Fruit fly (Drosophila melanogaster) whole organism, embryonic: ENCODE results near the gene HHEX.

Experiments
- B-H2 ChIP-seq: fragments of 200-800 bp; sonication (Bioruptor generic); optimal IDR thresholded peaks from 2 replicates; lab custom pipeline; 2018; ENCODE audit warnings: missing biosample characterization, mild to moderate bottlenecking, missing genetic modification characterization
- CG10321 ChIP-seq: fragments of 200-800 bp; sonication (Bioruptor generic); IDR thresholded peaks from 2 replicates; pipeline ENCODE4 v1.3.6; 2022; ENCODE audit warnings: missing biosample characterization, missing genetic modification characterization
- CG11247 ChIP-seq: fragments of 200-800 bp; sonication (Bioruptor generic); IDR thresholded peaks from 2 replicates; pipeline ENCODE4 v1.3.6; 2022; ENCODE audit warnings: missing biosample characterization, missing genetic modification characterization
- CG12659 ChIP-seq: fragments of 200-800 bp; sonication (Bioruptor generic); optimal IDR thresholded peaks from 3 replicates; lab custom pipeline; 2017; ENCODE audit warnings: mild to moderate bottlenecking, missing biosample characterization, missing genetic modification reagents, missing genetic modification characterization
- CG13424 ChIP-seq: fragments of 200-800 bp; sonication (Bioruptor generic); optimal IDR thresholded peaks from 2 replicates; lab custom pipeline; 2019; ENCODE audit warnings: missing biosample characterization, mild to moderate bottlenecking, missing genetic modification characterization, moderate library complexity
- CG15696 ChIP-seq: fragments of 200-800 bp; sonication (Bioruptor generic); optimal IDR thresholded peaks from 2 replicates; lab custom pipeline; 2019; ENCODE audit warnings: missing biosample characterization, mild to moderate bottlenecking, missing genetic modification characterization, moderate library complexity
- CG2199 ChIP-seq: fragments of 200-800 bp; sonication (Bioruptor generic); IDR thresholded peaks from 3 replicates; pipeline ENCODE4 v1.3.6; 2022; ENCODE audit warnings: missing biosample characterization, missing genetic modification characterization
- CG2889 ChIP-seq: fragments of 200-800 bp; sonication (Bioruptor generic); IDR thresholded peaks from 3 replicates; pipeline ENCODE4 v1.3.6; 2022; ENCODE audit warnings: missing biosample characterization, missing genetic modification characterization
- CG3065 ChIP-seq: fragments of 200-800 bp; sonication (Bioruptor generic); optimal IDR thresholded peaks from 2 replicates; lab custom pipeline; 2016; ENCODE audit warnings: missing biosample characterization, missing genetic modification characterization
- CG32532 ChIP-seq: fragments of 200-800 bp; sonication (Bioruptor generic); IDR thresholded peaks from 2 replicates; pipeline ENCODE4 v1.3.6; 2022; ENCODE audit warnings: missing biosample characterization, missing genetic modification characterization
- CG3281 ChIP-seq: fragments of 200-800 bp; sonication (Bioruptor generic); optimal IDR thresholded peaks from 3 replicates; lab custom pipeline; 2017; ENCODE audit warnings: missing biosample characterization, mild to moderate bottlenecking, missing genetic modification characterization
- CG4360 ChIP-seq: fragments of 200-800 bp; sonication (Bioruptor generic); IDR thresholded peaks from 2 replicates; pipeline ENCODE4 v1.3.6; 2022; ENCODE audit warnings: missing biosample characterization, missing genetic modification characterization
- CG4424 ChIP-seq: fragments of 200-800 bp; sonication (Bioruptor generic); optimal IDR thresholded peaks from 3 replicates; lab custom pipeline; 2016; ENCODE audit warnings: missing biosample characterization, missing genetic modification characterization
- CG5180 ChIP-seq: fragments of 200-800 bp; sonication (Bioruptor generic); optimal IDR thresholded peaks from 3 replicates; lab custom pipeline; 2017; ENCODE audit warnings: missing biosample characterization, missing genetic modification characterization, mild to moderate bottlenecking, moderate library complexity, missing genetic modification reagents
- CG6854 ChIP-seq: fragments of 200-800 bp; sonication (Bioruptor generic); optimal IDR thresholded peaks from 3 replicates; lab custom pipeline; 2017; ENCODE audit warnings: missing biosample characterization, mild to moderate bottlenecking, missing genetic modification characterization
- CG7987 ChIP-seq: fragments of 200-800 bp; sonication (Bioruptor generic); optimal IDR thresholded peaks from 2 replicates; lab custom pipeline; 2018; ENCODE audit warnings: missing biosample characterization, mild to moderate bottlenecking, missing genetic modification characterization, moderate library complexity
- D19B ChIP-seq: fragments of 200-800 bp; sonication (Bioruptor generic); optimal IDR thresholded peaks from 2 replicates; lab custom pipeline; 2017; ENCODE audit warnings: missing biosample characterization, mild to moderate bottlenecking, missing genetic modification characterization
- Dad ChIP-seq: fragments of 200-800 bp; sonication (Bioruptor generic); optimal IDR thresholded peaks from 3 replicates; lab custom pipeline; 2016; ENCODE audit warnings: missing biosample characterization, missing genetic modification characterization
- Dfd ChIP-seq, 2 experiments: fragments of >200 bp; optimal IDR thresholded peaks; 2 replicates each; lab custom pipeline; 2017; ENCODE audit warnings: missing biosample characterization in 2 of 2, missing genetic modification characterization in 2 of 2
- Dip3 ChIP-seq: fragments of 200-800 bp; sonication (Bioruptor generic); optimal IDR thresholded peaks from 3 replicates; lab custom pipeline; 2016; ENCODE audit warnings: missing biosample characterization, missing genetic modification characterization
- Doc3 ChIP-seq: fragments of 200-800 bp; sonication (Bioruptor generic); IDR thresholded peaks from 3 replicates; pipeline ENCODE4 v1.3.6; 2022; ENCODE audit warnings: missing biosample characterization, missing genetic modification characterization; ENCODE audit not compliant: partially characterized antibody
- Eip74EF ChIP-seq, 2 experiments: fragments of 200-800 bp in 1 of 2; fragments of >200 bp in 1 of 2; sonication (Bioruptor generic) in 1 of 2; optimal IDR thresholded peaks; 2 replicates each; lab custom pipeline; 2017 to 2019; ENCODE audit warnings: missing biosample characterization in 2 of 2, missing genetic modification characterization in 2 of 2, mild to moderate bottlenecking in 1 of 2, moderate library complexity in 1 of 2
- Fer3 ChIP-seq: fragments of 200-800 bp; sonication (Bioruptor generic); optimal IDR thresholded peaks from 2 replicates; lab custom pipeline; 2018; ENCODE audit warnings: missing biosample characterization, mild to moderate bottlenecking, missing genetic modification characterization, moderate library complexity
- H15 ChIP-seq: fragments of 200-800 bp; sonication (Bioruptor generic); IDR thresholded peaks from 3 replicates; pipeline ENCODE4 v1.3.6; 2022; ENCODE audit warnings: missing biosample characterization, missing genetic modification characterization
- Hey ChIP-seq: fragments of 200-800 bp; sonication (Bioruptor generic); optimal IDR thresholded peaks from 3 replicates; lab custom pipeline; 2018; ENCODE audit warnings: missing biosample characterization, mild to moderate bottlenecking, missing genetic modification characterization
- HmgD ChIP-seq: fragments of 200-800 bp; sonication (Bioruptor generic); optimal IDR thresholded peaks from 3 replicates; lab custom pipeline; 2016; ENCODE audit warnings: missing biosample characterization, missing genetic modification characterization
- NC2β ChIP-seq: fragments of 200-800 bp; sonication (Bioruptor generic); optimal IDR thresholded peaks from 2 replicates; lab custom pipeline; 2016; ENCODE audit warnings: missing biosample characterization, missing genetic modification characterization
- NK7.1 ChIP-seq: fragments of 200-800 bp; sonication (Bioruptor generic); optimal IDR thresholded peaks from 3 replicates; lab custom pipeline; 2016; ENCODE audit warnings: missing biosample characterization, missing genetic modification characterization
- NfI ChIP-seq: fragments of 200-800 bp; sonication (Bioruptor generic); optimal IDR thresholded peaks from 3 replicates; lab custom pipeline; 2018; ENCODE audit warnings: missing biosample characterization, mild to moderate bottlenecking, missing genetic modification characterization, moderate library complexity
- Ravus ChIP-seq: fragments of 200-800 bp; sonication (Bioruptor generic); IDR thresholded peaks from 2 replicates; pipeline ENCODE4 v1.3.6; 2022; ENCODE audit warnings: missing biosample characterization, missing genetic modification characterization
- YL-1 ChIP-seq: fragments of 200-800 bp; sonication (Bioruptor generic); optimal IDR thresholded peaks from 3 replicates; lab custom pipeline; 2017; ENCODE audit warnings: missing biosample characterization, mild to moderate bottlenecking, missing genetic modification characterization
- aop ChIP-seq: fragments of 200-800 bp; sonication (Bioruptor generic); IDR thresholded peaks from 2 replicates; pipeline ENCODE4 v1.3.6; 2022; ENCODE audit warnings: missing biosample characterization, missing genetic modification characterization
- ap ChIP-seq: fragments of 200-800 bp; sonication (Bioruptor generic); IDR thresholded peaks from 2 replicates; pipeline ENCODE4 v1.3.6; 2022; ENCODE audit warnings: missing biosample characterization, missing genetic modification characterization
- fd64A ChIP-seq: fragments of 200-800 bp; sonication (Bioruptor generic); optimal IDR thresholded peaks from 3 replicates; lab custom pipeline; 2018; ENCODE audit warnings: missing biosample characterization, mild to moderate bottlenecking, missing genetic modification characterization
- gcm ChIP-seq: fragments of 200-800 bp; sonication (Bioruptor generic); optimal IDR thresholded peaks from 2 replicates; lab custom pipeline; 2019; ENCODE audit warnings: missing biosample characterization, mild to moderate bottlenecking, missing genetic modification characterization, moderate library complexity
- ham ChIP-seq: fragments of 200-800 bp; sonication (Bioruptor generic); IDR thresholded peaks from 2 replicates; pipeline ENCODE4 v1.3.6; 2022; ENCODE audit warnings: missing biosample characterization, missing genetic modification characterization
- hbn ChIP-seq: fragments of 200-800 bp; sonication (Bioruptor generic); IDR thresholded peaks from 2 replicates; pipeline ENCODE4 v1.3.6; 2022; ENCODE audit warnings: missing biosample characterization, missing genetic modification characterization; ENCODE audit not compliant: partially characterized antibody
- ind ChIP-seq: fragments of 200-800 bp; sonication (Bioruptor generic); optimal IDR thresholded peaks from 3 replicates; lab custom pipeline; 2016; ENCODE audit warnings: missing biosample characterization, missing genetic modification characterization
- kni ChIP-seq: fragments of 200-800 bp; sonication (Bioruptor generic); optimal IDR thresholded peaks from 3 replicates; lab custom pipeline; 2017; ENCODE audit warnings: mild to moderate bottlenecking, missing biosample characterization, missing genetic modification reagents, missing genetic modification characterization
- lbe ChIP-seq: fragments of 200-800 bp; sonication (Bioruptor generic); optimal IDR thresholded peaks from 2 replicates; lab custom pipeline; 2016; ENCODE audit warnings: missing biosample characterization, mild to moderate bottlenecking, missing genetic modification characterization
- lola ChIP-seq, 3 experiments: fragments of >200 bp in 2 of 3; fragments of 200-800 bp in 1 of 3; sonication (Bioruptor generic) in 1 of 3; optimal IDR thresholded peaks; 2 replicates each; lab custom pipeline; 2017 to 2019; ENCODE audit warnings: missing biosample characterization in 3 of 3, missing genetic modification characterization in 3 of 3, mild to moderate bottlenecking in 1 of 3, moderate library complexity in 1 of 3
- lov ChIP-seq, 2 experiments: fragments of 200-800 bp in 1 of 2; fragments of >200 bp in 1 of 2; sonication (Bioruptor generic) in 1 of 2; IDR thresholded peaks in 1 of 2; optimal IDR thresholded peaks in 1 of 2; 2 replicates in 1 of 2; 3 replicates in 1 of 2; pipeline versions ENCODE4 v1.3.6 to Lab custom; 2017 to 2022; ENCODE audit warnings: missing biosample characterization in 1 of 2, missing genetic modification characterization in 1 of 2
- nau ChIP-seq: fragments of 200-800 bp; sonication (Bioruptor generic); optimal IDR thresholded peaks from 3 replicates; lab custom pipeline; 2017; ENCODE audit warnings: missing biosample characterization, mild to moderate bottlenecking, missing genetic modification characterization, missing genetic modification reagents
- pho ChIP-seq: fragments of 200-800 bp; sonication (Bioruptor generic); optimal IDR thresholded peaks from 2 replicates; lab custom pipeline; 2016; ENCODE audit warnings: missing biosample characterization, missing genetic modification characterization
- pzg ChIP-seq: fragments of 200-800 bp; sonication (Bioruptor generic); optimal IDR thresholded peaks from 3 replicates; lab custom pipeline; 2018; ENCODE audit warnings: missing biosample characterization, mild to moderate bottlenecking, missing genetic modification characterization, moderate library complexity
- shn ChIP-seq: fragments of 200-800 bp; sonication (Bioruptor generic); optimal IDR thresholded peaks from 3 replicates; lab custom pipeline; 2016; ENCODE audit warnings: missing biosample characterization, missing genetic modification characterization
- tgo ChIP-seq: fragments of 200-800 bp; sonication (Bioruptor generic); IDR thresholded peaks from 3 replicates; pipeline ENCODE4 v1.3.6; 2022; ENCODE audit warnings: missing biosample characterization, missing genetic modification characterization
- unc-4 ChIP-seq: fragments of 200-800 bp; sonication (Bioruptor generic); IDR thresholded peaks from 2 replicates; pipeline ENCODE4 v1.3.6; 2022; ENCODE audit warnings: missing biosample characterization, missing genetic modification characterization; ENCODE audit not compliant: partially characterized antibody
- vfl ChIP-seq: fragments of 200-800 bp; sonication (Bioruptor generic); optimal IDR thresholded peaks from 2 replicates; lab custom pipeline; 2016; ENCODE audit warnings: missing biosample characterization, missing genetic modification characterization
- yki ChIP-seq: fragments of >200 bp; optimal IDR thresholded peaks from 3 replicates; lab custom pipeline; 2018
- zen2 ChIP-seq: fragments of 200-800 bp; sonication (Bioruptor generic); IDR thresholded peaks from 3 replicates; pipeline ENCODE4 v1.3.6; 2022; ENCODE audit warnings: missing biosample characterization, missing genetic modification characterization; ENCODE audit not compliant: partially characterized antibody

HHEX gene

dm6 chr3R:21130050-21130449, 49.3 kb upstream of the HHEX start, which contains the start of gene Ice2 (continued):
- TF ChIP-seq D19B (GFP tag; lab: Kevin White, UChicago), result no peak
- TF ChIP-seq HmgD (GFP tag; lab: Kevin White, UChicago), result no peak
- TF ChIP-seq CG6854 (GFP tag; lab: Kevin White, UChicago), result no peak
- TF ChIP-seq kni (GFP tag; lab: Kevin White, UChicago), result no peak
- no peak for TF ChIP-seq shn (GFP tag; lab: Kevin White, UChicago)
- no peak for TF ChIP-seq vfl (GFP tag; lab: Kevin White, UChicago)
- TF ChIP-seq ap (GFP tag; lab: Robert Waterston, UW), result no peak
- no peak for TF ChIP-seq Hey (tag; lab: Kevin White, UChicago)
- no peak for TF ChIP-seq CG3281 (GFP tag; lab: Kevin White, UChicago)
- peak; percentile 61 for TF ChIP-seq pzg (GFP tag; lab: Kevin White, UChicago)
- no peak for TF ChIP-seq hbn (GFP tag; lab: Robert Waterston, UW)
- TF ChIP-seq nau (GFP tag; lab: Kevin White, UChicago), result no peak
- no peak for TF ChIP-seq CG2889
- TF ChIP-seq gcm (GFP tag; lab: Kevin White, UChicago), result no peak
- no peak for TF ChIP-seq yki (lab: Kevin White, UChicago)
- TF ChIP-seq CG32532, result no peak
- no peak for TF ChIP-seq NK7.1 (GFP tag; lab: Kevin White, UChicago)
- TF ChIP-seq pho, result no peak
- no peak for TF ChIP-seq CG11247 (GFP tag; lab: Robert Waterston, UW)
- no peak for TF ChIP-seq Dfd (GFP tag; optimal IDR thresholded peaks at IDR 0.05; lab: Kevin White, UChicago)
- no peak for TF ChIP-seq Eip74EF (GFP tag; optimal IDR thresholded peaks at IDR 0.05; lab: Kevin White, UChicago)
- TF ChIP-seq Dip3 (GFP tag; lab: Kevin White, UChicago), result no peak
- TF ChIP-seq ind (GFP tag; lab: Kevin White, UChicago), result no peak
- no peak for TF ChIP-seq B-H2 (GFP tag; lab: Kevin White, UChicago)
- TF ChIP-seq YL-1, result peak; percentile 14
- TF ChIP-seq zen2, result no peak
- TF ChIP-seq H15, result no peak
- TF ChIP-seq CG4360 (GFP tag; lab: Robert Waterston, UW), result no peak
- no peak for TF ChIP-seq fd64A (GFP tag; lab: Kevin White, UChicago)
- no peak for TF ChIP-seq CG4424
- TF ChIP-seq ham (GFP tag; lab: Robert Waterston, UW), result no peak
- peak; percentile 29 for TF ChIP-seq CG12659 (GFP tag; lab: Kevin White, UChicago)
- TF ChIP-seq CG5180 (GFP tag; lab: Kevin White, UChicago), result no peak
- no peak for TF ChIP-seq Fer3
- no peak for TF ChIP-seq CG3065 (GFP tag; lab: Kevin White, UChicago)
- TF ChIP-seq CG10321, result no peak
- peak; percentile 37 for TF ChIP-seq lbe (GFP tag; lab: Kevin White, UChicago)
- TF ChIP-seq CG7987 (GFP tag; lab: Kevin White, UChicago), result no peak
- TF ChIP-seq CG15696 (tag; lab: Kevin White, UChicago), result peak; percentile 7
- TF ChIP-seq unc-4 (GFP tag; lab: Robert Waterston, UW), result peak; percentile 53; the same call in 1 of the 2 replicates
- TF ChIP-seq tgo (GFP tag; lab: Robert Waterston, UW), result no peak
- TF ChIP-seq Ravus (GFP tag; lab: Robert Waterston, UW), result no peak
- TF ChIP-seq NfI (GFP tag; lab: Kevin White, UChicago), result no peak
- no peak for TF ChIP-seq CG2199 (GFP tag; lab: Robert Waterston, UW)
- TF ChIP-seq NC2β (GFP tag; lab: Kevin White, UChicago), result no peak
- peak; percentile 41 for TF ChIP-seq CG13424 (tag; lab: Kevin White, UChicago)
- TF ChIP-seq Doc3 (GFP tag; lab: Robert Waterston, UW), result no peak
- TF ChIP-seq lov (optimal IDR thresholded peaks at IDR 0.05; lab: Kevin White, UChicago), result no peak
- no peak for TF ChIP-seq lov (GFP tag; IDR thresholded peaks at IDR 0.05; lab: Robert Waterston, UW)
- TF ChIP-seq lola (GFP tag; optimal IDR thresholded peaks at IDR 0.05; lab: Kevin White, UChicago), result no peak
- TF ChIP-seq aop (GFP tag; lab: Robert Waterston, UW), result no peak
- TF ChIP-seq Dad, result no peak
